Fruit fly (Drosophila melanogaster) Kc167 (cell line): ENCODE data around the gene H15.

Experiments used
- Sin3A ChIP-seq: fragments of >200 bp; optimal IDR thresholded peaks from 2 replicates; lab custom pipeline; 2018; ENCODE audit warnings: missing external identifiers
- h ChIP-seq: fragments of >200 bp; optimal IDR thresholded peaks from 3 replicates; lab custom pipeline; 2018; ENCODE audit warnings: missing external identifiers
- psq ChIP-seq: fragments of >200 bp; optimal IDR thresholded peaks from 2 replicates; lab custom pipeline; 2017; ENCODE audit warnings: missing external identifiers
- ttk ChIP-seq: sonication (Bioruptor generic); optimal IDR thresholded peaks from 2 replicates; lab custom pipeline; 2017; ENCODE audit warnings: missing external identifiers

DNA sequence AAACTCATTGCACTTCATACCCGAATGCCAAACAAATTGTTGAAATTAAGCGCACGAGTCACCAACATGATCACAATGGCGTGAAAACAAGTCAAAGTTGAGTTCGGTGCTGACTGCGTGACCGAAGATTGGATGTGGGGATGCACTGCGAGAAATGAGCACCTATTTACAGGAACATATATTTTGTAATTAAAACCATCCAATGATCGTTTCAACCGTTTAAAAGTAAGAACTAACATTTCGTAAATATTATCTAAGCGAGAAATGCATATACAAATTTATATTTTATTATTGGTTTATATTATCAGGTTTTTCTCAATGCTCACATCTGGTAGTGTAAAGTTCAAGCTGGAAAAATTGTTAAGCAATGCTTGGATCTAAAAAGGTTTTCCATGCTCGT lies 25.3 kb upstream of the H15 start:
- no peak for TF ChIP-seq psq
- TF ChIP-seq ttk = no peak
- no peak for TF ChIP-seq Sin3A (lab: Kevin White, UChicago)
- no peak for TF ChIP-seq h (lab: Kevin White, UChicago)
